ENCODE assay signal across 1 fruit fly cellular context in the genomic region with DNA sequence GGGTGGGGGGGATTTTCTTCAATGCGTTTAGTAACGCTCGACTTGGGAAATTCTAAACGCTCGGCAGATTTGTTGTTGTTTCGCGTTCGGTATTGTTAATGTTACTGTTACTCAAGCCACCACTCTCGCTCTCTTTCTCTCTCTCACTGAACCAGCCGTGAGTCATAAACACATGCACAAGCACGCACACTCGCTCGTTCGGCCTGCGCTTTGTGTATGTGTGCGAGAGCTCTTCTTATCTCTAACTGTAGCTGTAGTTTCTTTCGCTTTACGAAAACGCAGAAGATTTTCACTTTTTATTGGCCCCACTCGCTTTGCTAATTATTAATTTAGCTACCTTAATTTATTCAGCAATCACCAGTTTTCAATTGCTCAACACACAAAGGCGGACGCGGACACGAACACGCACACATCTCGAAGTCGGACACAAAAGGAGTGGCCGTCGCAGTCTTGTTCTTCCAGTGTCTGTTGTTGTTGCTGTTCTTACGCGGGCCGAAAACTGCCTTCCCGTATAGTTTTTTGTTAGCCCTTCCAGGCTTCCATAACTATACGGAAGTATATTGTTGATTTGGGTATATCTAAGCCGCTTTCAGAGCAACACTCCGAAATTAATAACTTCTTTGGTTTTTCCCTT.
TF ChIP-seq lines count a peak whose summit lies in the region.

No protein-coding gene starts in this region.

TF ChIP-seq in whole organism, embryonic, 481 proteins besides CTCF, POLR2A, EP300 and RAD21 (continued from another document):
- TF ChIP-seq CG17186 (GFP tag; optimal IDR thresholded peaks at IDR 0.05; lab: Kevin White, UChicago) (no peak), grn (GFP tag; optimal IDR thresholded peaks at IDR 0.05; lab: Kevin White, UChicago) (peak; percentile 16), CG10431 (GFP tag; optimal IDR thresholded peaks at IDR 0.05; lab: Kevin White, UChicago) (no peak), CG1647 (GFP tag; optimal IDR thresholded peaks at IDR 0.05; lab: Kevin White, UChicago) (no peak), klu (GFP tag; IDR thresholded peaks at IDR 0.05; lab: Robert Waterston, UW) (no peak), gcm2 (GFP tag; optimal IDR thresholded peaks at IDR 0.05; lab: Kevin White, UChicago) (no peak), Bgb (GFP tag; IDR thresholded peaks at IDR 0.05; lab: Robert Waterston, UW; ENCODE audit: partially characterized antibody) (no peak), CG32532 (GFP tag; IDR thresholded peaks at IDR 0.05; lab: Robert Waterston, UW) (no peak), Sin3A (optimal IDR thresholded peaks at IDR 0.05; lab: Kevin White, UChicago) (peak; percentile 31), row (GFP tag; IDR thresholded peaks at IDR 0.05; lab: Robert Waterston, UW) (peak; percentile 14; the same call in 1 of the 3 replicates), vvl (GFP tag; IDR thresholded peaks at IDR 0.05; lab: Robert Waterston, UW) (peak; percentile 52; the same call in 1 of the 2 replicates), CG4424 (GFP tag; optimal IDR thresholded peaks at IDR 0.05; lab: Kevin White, UChicago) (no peak), bsh (GFP tag; optimal IDR thresholded peaks at IDR 0.05; lab: Kevin White, UChicago) (no peak), BtbVII (GFP tag; optimal IDR thresholded peaks at IDR 0.05; lab: Kevin White, UChicago) (no peak), h (optimal IDR thresholded peaks at IDR 0.05; lab: Kevin White, UChicago) (no peak), CG31388 (GFP tag; optimal IDR thresholded peaks at IDR 0.05; lab: Kevin White, UChicago) (no peak), MTF-1 (GFP tag; optimal IDR thresholded peaks at IDR 0.05; lab: Kevin White, UChicago; ENCODE audit: borderline replicate concordance) (no peak), CG34224 (GFP tag; IDR thresholded peaks at IDR 0.05; lab: Robert Waterston, UW; ENCODE audit: partially characterized antibody) (peak; percentile 19; the same call in 2 of the 3 replicates), CG2120 (GFP tag; optimal IDR thresholded peaks at IDR 0.05; lab: Kevin White, UChicago) (no peak), CG10147 (GFP tag; optimal IDR thresholded peaks at IDR 0.05; lab: Kevin White, UChicago) (no peak), CG17568 (GFP tag; optimal IDR thresholded peaks at IDR 0.05; lab: Kevin White, UChicago) (no peak), Trl (optimal IDR thresholded peaks at IDR 0.05; lab: Kevin White, UChicago) (peak; percentile 84 to 85), Trl (GFP tag; optimal IDR thresholded peaks at IDR 0.05; lab: Kevin White, UChicago) (no peak), psq (GFP tag; optimal IDR thresholded peaks at IDR 0.05; lab: Kevin White, UChicago) (no peak), corto (GFP tag; optimal IDR thresholded peaks at IDR 0.05; lab: Kevin White, UChicago) (no peak), CG17385 (GFP tag; optimal IDR thresholded peaks at IDR 0.05; lab: Kevin White, UChicago) (peak; percentile 80), Six4 (GFP tag; optimal IDR thresholded peaks at IDR 0.05; lab: Kevin White, UChicago) (no peak), sc (optimal IDR thresholded peaks at IDR 0.05; lab: Kevin White, UChicago) (no peak), sc (GFP tag; optimal IDR thresholded peaks at IDR 0.05; lab: Kevin White, UChicago) (no peak)
